Worm (Caenorhabditis elegans) whole organism, midembryonic: ENCODE measurements around the gene bli-1.

Experiments used
- T22C8.4 ChIP-seq: fragments of 200-800 bp; sonication (Bioruptor generic); IDR thresholded peaks from 2 replicates; pipeline ENCODE4 v1.3.6; 2022; ENCODE audit warnings: missing genetic modification characterization, missing compliant biosample characterization
- cog-1 ChIP-seq: sonication (generic microtip); optimal IDR thresholded peaks from 2 replicates; lab custom pipeline; 2016; ENCODE audit warnings: missing genetic modification characterization, missing compliant biosample characterization
- flt-1 ChIP-seq: fragments of 200-800 bp; sonication (Bioruptor generic); IDR thresholded peaks from 2 replicates; pipeline ENCODE4 v1.3.6; 2022; ENCODE audit warnings: missing genetic modification characterization, missing compliant biosample characterization
- klf-2 ChIP-seq: fragments of 200-800 bp; sonication (Bioruptor generic); conservative IDR thresholded peaks from 2 replicates; pipeline ENCODE4 v1.3.6; 2022; ENCODE audit warnings: missing genetic modification reagents, missing genetic modification characterization, missing compliant biosample characterization
- med-1 ChIP-seq: sonication (generic microtip); optimal IDR thresholded peaks from 2 replicates; lab custom pipeline; 2017; ENCODE audit warnings: missing genetic modification characterization, mild to moderate bottlenecking, missing compliant biosample characterization, antibody characterized with exemption, missing genetic modification reagents; ENCODE audit not compliant: insufficient read depth
- ref-1 ChIP-seq: fragments of 200-800 bp; sonication (Bioruptor generic); conservative IDR thresholded peaks from 2 replicates; pipeline ENCODE4 v1.3.6; 2022; ENCODE audit warnings: missing genetic modification reagents, missing genetic modification characterization, missing compliant biosample characterization
- tab-1 ChIP-seq: fragments of 200-800 bp; sonication (Bioruptor generic); IDR thresholded peaks from 2 replicates; pipeline ENCODE4 v1.3.6; 2022; ENCODE audit warnings: missing genetic modification characterization, missing compliant biosample characterization
- ztf-23 ChIP-seq: fragments of 200-800 bp; sonication (Bioruptor generic); IDR thresholded peaks from 2 replicates; pipeline ENCODE4 v1.3.6; 2022; ENCODE audit warnings: missing genetic modification reagents, missing genetic modification characterization, missing compliant biosample characterization
- ztf-29 ChIP-seq: fragments of 200-800 bp; sonication (Bioruptor generic); IDR thresholded peaks from 2 replicates; pipeline ENCODE4 v1.3.6; 2022; ENCODE audit warnings: missing genetic modification reagents, missing genetic modification characterization, missing compliant biosample characterization

bli-1 gene

DNA sequence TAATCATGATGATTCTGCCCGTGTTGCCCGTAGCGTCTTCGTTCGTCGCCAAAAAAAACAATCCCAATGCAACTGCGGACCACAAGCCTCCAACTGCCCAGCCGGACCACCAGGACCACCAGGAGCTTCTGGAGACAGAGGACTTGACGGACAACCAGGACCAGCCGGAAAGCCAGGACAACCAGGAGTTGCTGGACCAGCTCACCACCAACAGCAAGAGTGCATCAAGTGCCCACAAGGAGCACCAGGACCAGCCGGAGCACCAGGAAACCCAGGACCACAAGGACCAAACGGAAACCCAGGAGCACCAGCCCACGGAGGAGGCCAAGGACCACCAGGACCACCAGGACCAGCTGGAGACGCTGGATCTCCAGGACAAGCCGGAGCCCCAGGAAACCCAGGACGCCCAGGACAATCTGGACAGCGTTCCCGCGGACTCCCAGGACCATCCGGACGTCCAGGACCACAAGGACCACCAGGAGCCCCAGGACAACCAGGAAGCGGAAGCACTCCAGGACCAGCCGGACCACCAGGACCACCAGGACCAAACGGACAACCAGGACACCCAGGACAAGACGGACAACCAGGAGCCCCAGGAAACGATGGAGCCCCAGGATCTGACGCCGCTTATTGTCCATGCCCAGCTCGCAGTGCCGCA lies 1.2 kb upstream of the bli-1 start:
- TF ChIP-seq tab-1 (GFP tag; lab: Robert Waterston, UW) = no peak

DNA sequence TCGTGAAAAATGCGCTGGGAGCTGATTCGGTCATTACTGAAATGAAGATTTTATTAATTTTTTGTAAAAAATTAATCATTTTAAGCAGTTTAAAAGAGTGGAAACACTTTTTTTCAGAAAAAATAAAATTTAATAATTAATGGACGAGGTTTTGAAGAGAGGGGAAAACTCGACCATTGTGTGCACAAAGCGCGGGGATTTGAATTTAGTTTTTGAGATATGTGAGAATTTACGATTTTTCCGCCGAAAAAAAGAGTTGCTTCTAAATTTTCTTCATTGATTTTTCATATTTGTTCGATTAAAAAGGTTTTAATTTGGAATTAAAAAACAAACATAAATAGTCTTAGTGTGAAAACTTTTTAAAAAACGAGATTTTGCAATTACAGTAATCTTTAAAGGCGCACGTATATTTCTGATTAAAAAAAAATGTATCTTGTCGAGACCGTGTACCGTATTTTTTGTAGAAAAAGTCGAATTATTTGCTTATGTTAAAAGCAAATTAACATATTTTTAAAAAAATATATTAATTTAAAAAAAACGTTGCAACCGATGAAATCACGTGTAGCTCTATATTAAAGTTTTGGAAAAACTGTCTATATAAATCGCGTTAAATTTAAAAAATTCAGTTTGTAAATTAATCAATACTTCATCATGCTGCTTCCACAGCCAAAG lies 5.6 kb downstream of the bli-1 start, which contains the start of the genes dph-2 and C09G5.7:
Gene dph-2, minus strand, starts transcription at position 36 of the 672 bp plus-strand sequence.
Gene C09G5.7, plus strand, starts transcription at position 622 of the 672 bp plus-strand sequence.
- TF ChIP-seq med-1 (GFP tag; lab: Kevin White, UChicago) (no peak), ref-1 (GFP tag; lab: Robert Waterston, UW) (no peak), ztf-29 (no peak), cog-1 (tag; lab: Kevin White, UChicago) (no peak), klf-2 (no peak), flt-1 (no peak), T22C8.4 (GFP tag; lab: Robert Waterston, UW) (no peak)

DNA sequence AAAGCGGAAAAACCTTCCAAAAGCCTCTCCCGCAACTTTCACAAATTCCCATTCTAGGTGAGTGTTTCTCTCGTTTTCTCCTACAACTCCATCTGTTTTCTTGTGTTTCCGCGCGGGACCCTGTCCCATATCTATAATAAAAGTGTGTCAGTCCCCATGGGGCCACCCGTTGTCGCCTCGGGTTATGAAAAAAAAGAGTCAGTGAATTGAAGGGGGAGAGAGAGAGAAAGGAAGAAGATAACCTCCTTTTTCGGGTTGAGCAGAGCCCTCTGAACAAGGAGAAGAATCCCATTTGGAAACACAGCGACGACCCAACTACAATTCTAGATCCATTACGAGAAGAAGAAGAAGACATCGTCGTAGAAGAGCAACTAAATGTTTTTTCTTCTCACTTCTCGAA lies 8.4 kb downstream of the bli-1 start, which contains the start of gene C09G5.13:
Gene C09G5.13, plus strand, starts transcription at position 301 of the 400 bp plus-strand sequence.
- TF ChIP-seq ztf-23 = no peak
- TF ChIP-seq ref-1 (GFP tag; lab: Robert Waterston, UW) = no peak
- no peak for TF ChIP-seq T22C8.4 (GFP tag; lab: Robert Waterston, UW)
- no peak for TF ChIP-seq klf-2
- no peak for TF ChIP-seq med-1 (GFP tag; lab: Kevin White, UChicago)
- no peak for TF ChIP-seq ztf-29
- no peak for TF ChIP-seq cog-1 (tag; lab: Kevin White, UChicago)
- TF ChIP-seq tab-1 (GFP tag; lab: Robert Waterston, UW) = no peak

DNA sequence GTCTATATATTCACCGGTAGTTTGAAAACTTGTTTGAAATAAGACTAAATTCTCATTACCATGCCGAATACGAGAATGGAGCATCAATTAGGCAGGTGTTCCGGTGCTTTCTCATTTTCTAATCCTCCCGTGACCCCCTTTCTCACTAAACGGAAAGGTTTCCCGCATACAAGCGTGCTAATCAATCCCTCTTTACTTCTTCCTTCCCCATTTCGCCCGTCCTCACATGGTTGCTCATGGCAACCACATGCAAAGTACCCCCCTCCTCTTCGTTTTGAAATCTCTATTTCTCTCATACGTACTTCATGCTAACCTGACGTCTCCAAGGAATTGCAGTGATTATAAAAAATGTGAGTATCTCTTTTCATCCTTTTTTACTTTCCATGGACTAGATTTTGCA lies 11.2 kb downstream of the bli-1 start, which contains the start of gene mks-5:
Gene mks-5, plus strand, starts transcription at position 301 of the 400 bp plus-strand sequence.
- no peak for TF ChIP-seq ztf-29
- no peak for TF ChIP-seq klf-2
- TF ChIP-seq flt-1 = no peak

DNA sequence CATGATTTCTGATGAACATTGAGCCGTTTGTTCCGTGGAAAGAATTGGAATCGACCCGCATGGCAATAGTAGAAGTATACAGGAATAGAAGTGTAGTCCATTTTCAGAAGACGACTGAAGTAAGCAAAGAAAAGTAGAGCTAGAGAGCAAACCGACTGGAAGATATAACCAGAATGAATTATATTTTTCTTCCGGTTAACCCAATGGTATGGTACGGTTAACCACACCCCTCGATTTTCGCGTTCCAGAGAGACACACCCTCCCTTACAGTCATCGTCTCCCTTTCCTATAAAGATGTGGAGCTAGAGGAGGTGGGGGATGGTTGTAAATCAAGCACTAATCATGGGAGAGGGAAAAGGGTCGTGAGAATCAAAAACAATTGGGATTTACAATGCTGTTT lies 14.3 kb downstream of the bli-1 start, which contains the start of gene C09G5.14:
Gene C09G5.14, minus strand, starts transcription at position 101 of the 400 bp plus-strand sequence.
- TF ChIP-seq ref-1 (GFP tag; lab: Robert Waterston, UW) = no peak
- TF ChIP-seq med-1 (GFP tag; lab: Kevin White, UChicago) = no peak
- TF ChIP-seq cog-1 (tag; lab: Kevin White, UChicago) = no peak
- no peak for TF ChIP-seq ztf-29
- no peak for TF ChIP-seq flt-1
- TF ChIP-seq T22C8.4 (GFP tag; lab: Robert Waterston, UW) = no peak
- no peak for TF ChIP-seq ztf-23
- TF ChIP-seq klf-2 = no peak
- TF ChIP-seq tab-1 (GFP tag; lab: Robert Waterston, UW) = no peak

DNA sequence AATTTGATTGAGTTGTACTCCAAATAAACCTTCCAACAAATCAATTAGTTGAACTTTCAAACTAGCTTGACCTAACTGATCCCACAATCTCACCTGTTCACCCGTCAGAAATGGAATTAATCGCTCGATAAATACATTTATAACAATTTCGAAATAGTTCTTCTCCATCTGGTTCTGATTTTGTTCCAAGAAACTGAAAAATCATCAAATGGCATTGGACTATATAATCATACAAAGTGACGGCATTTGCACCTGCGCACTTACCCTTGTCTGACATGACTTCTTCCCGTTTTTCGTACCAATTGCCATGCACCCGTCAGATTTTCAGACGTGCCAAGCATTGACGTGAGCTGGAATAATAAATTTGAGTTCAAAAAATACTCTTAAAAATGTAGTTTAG lies 21.9 kb downstream of the bli-1 start:
- TF ChIP-seq ref-1 (GFP tag; lab: Robert Waterston, UW) (no peak), T22C8.4 (GFP tag; lab: Robert Waterston, UW) (no peak), flt-1 (no peak), ztf-29 (no peak), cog-1 (tag; lab: Kevin White, UChicago) (no peak)

DNA sequence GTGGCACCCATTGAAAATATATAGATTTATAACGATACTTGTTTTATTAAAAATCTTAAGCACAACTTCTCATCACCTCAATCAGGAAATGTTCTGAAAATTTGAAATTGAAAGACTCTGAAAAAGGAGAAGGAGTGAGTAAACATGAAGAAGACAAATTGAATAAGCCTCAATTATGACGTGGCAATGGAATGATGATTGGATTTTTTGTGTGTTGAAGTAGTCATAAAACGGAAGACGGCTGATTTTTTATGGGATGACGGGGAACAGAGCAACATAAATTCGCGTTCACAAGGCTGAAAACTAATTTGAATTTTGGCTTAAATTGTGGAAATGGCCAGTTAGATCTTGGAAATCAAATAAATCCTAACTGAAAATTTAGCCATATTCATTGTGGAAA lies 22.8 kb downstream of the bli-1 start, which contains the start of gene glb-12:
Gene glb-12, minus strand, starts transcription at position 101 of the 400 bp plus-strand sequence.
- no peak for TF ChIP-seq flt-1
- TF ChIP-seq cog-1 (tag; lab: Kevin White, UChicago) = no peak
- TF ChIP-seq klf-2 = no peak
- TF ChIP-seq med-1 (GFP tag; lab: Kevin White, UChicago) = no peak
- TF ChIP-seq T22C8.4 (GFP tag; lab: Robert Waterston, UW) = no peak
- no peak for TF ChIP-seq tab-1 (GFP tag; lab: Robert Waterston, UW)
- no peak for TF ChIP-seq ztf-29
- no peak for TF ChIP-seq ztf-23
- TF ChIP-seq ref-1 (GFP tag; lab: Robert Waterston, UW) = no peak

DNA sequence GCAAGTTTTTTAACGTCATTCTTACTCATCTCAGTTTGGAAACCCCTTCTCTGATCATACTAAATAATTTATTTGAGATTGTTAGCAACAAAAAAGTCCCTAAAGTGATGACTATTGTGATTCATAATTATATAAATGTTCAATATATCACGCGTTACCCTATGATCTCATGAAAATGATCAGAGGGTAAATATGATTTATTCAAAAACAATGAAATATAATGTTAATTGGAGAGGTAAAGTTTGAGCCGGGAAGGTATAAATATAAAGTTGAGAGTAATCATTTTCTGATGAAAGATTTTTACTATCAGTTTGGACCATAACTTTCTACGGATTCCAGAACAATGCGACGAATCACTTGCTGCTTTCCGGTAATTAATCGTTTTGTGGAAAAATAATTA lies 28.3 kb downstream of the bli-1 start, which contains the start of gene C52A11.3:
Gene C52A11.3, plus strand, starts transcription at position 301 of the 400 bp plus-strand sequence.
- TF ChIP-seq cog-1 (tag; lab: Kevin White, UChicago) (no peak), tab-1 (GFP tag; lab: Robert Waterston, UW) (no peak), flt-1 (no peak), med-1 (GFP tag; lab: Kevin White, UChicago) (no peak), klf-2 (no peak), T22C8.4 (GFP tag; lab: Robert Waterston, UW) (no peak), ztf-29 (no peak), ztf-23 (no peak), ref-1 (GFP tag; lab: Robert Waterston, UW) (no peak)

DNA sequence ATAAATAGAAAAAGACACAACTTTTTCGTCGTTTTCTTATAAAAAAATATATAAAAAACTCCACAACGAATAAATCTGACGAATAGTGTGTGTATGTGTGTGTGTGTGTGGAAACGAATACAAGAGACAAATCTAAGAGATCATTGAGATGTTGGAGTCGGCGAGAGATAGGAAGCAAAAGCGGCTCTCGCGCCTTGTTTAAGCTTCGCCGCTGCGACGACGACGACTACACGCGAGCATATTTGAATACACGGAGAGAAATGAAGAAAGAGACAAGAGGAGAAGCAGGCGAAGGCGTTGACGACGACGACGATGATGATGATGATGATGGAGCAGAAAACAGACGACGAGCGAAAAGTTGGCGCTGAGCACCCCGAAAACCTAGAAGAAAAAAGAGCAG lies 36.0 kb downstream of the bli-1 start:
- TF ChIP-seq klf-2 (no peak), ztf-23 (no peak), ref-1 (GFP tag; lab: Robert Waterston, UW) (no peak), ztf-29 (no peak)

DNA sequence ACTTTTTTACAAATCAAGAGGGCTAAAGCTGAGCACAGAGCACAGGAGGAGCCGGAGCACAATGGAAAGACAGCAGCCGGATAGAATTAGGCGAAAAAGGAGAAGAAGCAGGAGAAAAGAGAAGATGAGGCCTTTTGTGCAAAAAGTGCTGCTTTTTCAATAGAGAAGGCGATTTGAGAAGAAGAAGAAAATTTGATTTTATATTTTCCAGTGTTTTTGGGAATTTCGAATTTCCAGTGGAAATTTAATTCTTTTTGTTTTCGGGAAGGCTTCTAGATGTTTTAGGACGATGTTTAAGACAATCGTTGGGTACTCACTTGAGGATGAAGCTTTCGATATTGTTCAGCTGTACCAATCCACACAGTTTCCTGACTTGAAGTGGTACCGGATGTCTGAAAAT lies 44.9 kb downstream of the bli-1 start:
- TF ChIP-seq T22C8.4 (GFP tag; lab: Robert Waterston, UW) (no peak), cog-1 (tag; lab: Kevin White, UChicago) (no peak), tab-1 (GFP tag; lab: Robert Waterston, UW) (no peak), klf-2 (no peak), ztf-29 (no peak), ztf-23 (no peak), med-1 (GFP tag; lab: Kevin White, UChicago) (no peak), ref-1 (GFP tag; lab: Robert Waterston, UW) (no peak), flt-1 (no peak)
